Worm (Caenorhabditis elegans): ENCODE results near the gene srw-94.

ce11 chrIV:4795111-4795510 lies 19.2 kb upstream of the srw-94 start:
- TF ChIP-seq T22C8.4 (GFP tag; IDR thresholded peaks at IDR 0.05): no peak
- TF ChIP-seq ref-1 (GFP tag; conservative IDR thresholded peaks at IDR 0.05): no peak
- no peak for TF ChIP-seq tab-1 (GFP tag; IDR thresholded peaks at IDR 0.05)
- TF ChIP-seq ztf-29 (GFP tag; IDR thresholded peaks at IDR 0.05): no peak
- TF ChIP-seq ztf-23 (GFP tag; IDR thresholded peaks at IDR 0.05): no peak
- no peak for TF ChIP-seq med-1 (GFP tag; optimal IDR thresholded peaks at IDR 0.05; ENCODE audit: insufficient read depth)
- TF ChIP-seq flt-1 (GFP tag; IDR thresholded peaks at IDR 0.05): no peak
- TF ChIP-seq cog-1 (tag; optimal IDR thresholded peaks at IDR 0.05): no peak

All from whole organism, midembryonic.